Fruit fly (Drosophila melanogaster) whole organism, embryonic: ENCODE measurements around the gene CheB38b.

ENCODE experiments used
- Bteb2 ChIP-seq: fragments of 200-800 bp; sonication (Bioruptor generic); optimal IDR thresholded peaks from 2 replicates; lab custom pipeline; 2016; ENCODE audit warnings: missing biosample characterization, missing genetic modification characterization
- C15 ChIP-seq: fragments of 200-800 bp; sonication (Bioruptor generic); IDR thresholded peaks from 3 replicates; pipeline ENCODE4 v1.3.6; 2022; ENCODE audit warnings: missing biosample characterization, missing genetic modification characterization
- CG10209 ChIP-seq: fragments of 200-800 bp; sonication (Bioruptor generic); optimal IDR thresholded peaks from 3 replicates; lab custom pipeline; 2017; ENCODE audit warnings: missing biosample characterization, mild to moderate bottlenecking, missing genetic modification characterization, missing genetic modification reagents
- CG11456 ChIP-seq: fragments of 200-800 bp; sonication (Bioruptor generic); IDR thresholded peaks from 3 replicates; pipeline ENCODE4 v1.3.6; 2022; ENCODE audit warnings: missing biosample characterization, missing genetic modification characterization
- CG12236 ChIP-seq: fragments of 200-800 bp; sonication (Bioruptor generic); optimal IDR thresholded peaks from 2 replicates; lab custom pipeline; 2016; ENCODE audit warnings: missing biosample characterization, missing genetic modification characterization
- CG13296 ChIP-seq: fragments of 200-800 bp; sonication (Bioruptor generic); optimal IDR thresholded peaks from 3 replicates; lab custom pipeline; 2018; ENCODE audit warnings: missing biosample characterization, mild to moderate bottlenecking, missing genetic modification characterization
- CG13894 ChIP-seq: fragments of 200-800 bp; sonication (Bioruptor generic); optimal IDR thresholded peaks from 3 replicates; lab custom pipeline; 2018; ENCODE audit warnings: missing biosample characterization, mild to moderate bottlenecking, missing genetic modification characterization, moderate library complexity
- CG15479 ChIP-seq: fragments of 200-800 bp; sonication (Bioruptor generic); optimal IDR thresholded peaks from 3 replicates; lab custom pipeline; 2019; ENCODE audit warnings: missing biosample characterization, mild to moderate bottlenecking, missing genetic modification characterization, moderate library complexity
- CG1603 ChIP-seq: fragments of 200-800 bp; sonication (Bioruptor generic); optimal IDR thresholded peaks from 2 replicates; lab custom pipeline; 2019; ENCODE audit warnings: missing biosample characterization, mild to moderate bottlenecking, missing genetic modification characterization, moderate library complexity
- CG17359 ChIP-seq: fragments of 200-800 bp; sonication (Bioruptor generic); optimal IDR thresholded peaks from 3 replicates; lab custom pipeline; 2018; ENCODE audit warnings: missing biosample characterization, mild to moderate bottlenecking, missing genetic modification characterization, moderate library complexity
- CG18476 ChIP-seq: fragments of 200-800 bp; sonication (Bioruptor generic); optimal IDR thresholded peaks from 2 replicates; lab custom pipeline; 2016; ENCODE audit warnings: missing biosample characterization, mild to moderate bottlenecking, missing genetic modification characterization
- CG34422 ChIP-seq: fragments of 200-800 bp; sonication (Bioruptor generic); IDR thresholded peaks from 3 replicates; pipeline ENCODE4 v1.3.6; 2022; ENCODE audit warnings: missing biosample characterization, missing genetic modification characterization
- CG3838 ChIP-seq: fragments of 200-800 bp; sonication (Bioruptor generic); optimal IDR thresholded peaks from 3 replicates; lab custom pipeline; 2016; ENCODE audit warnings: missing biosample characterization, missing genetic modification characterization
- CG3995 ChIP-seq: fragments of 200-800 bp; sonication (Bioruptor generic); optimal IDR thresholded peaks from 3 replicates; lab custom pipeline; 2016; ENCODE audit warnings: missing biosample characterization, missing genetic modification characterization
- CG5245 ChIP-seq: fragments of 200-800 bp; sonication (Bioruptor generic); optimal IDR thresholded peaks from 3 replicates; lab custom pipeline; 2016; ENCODE audit warnings: missing biosample characterization, missing genetic modification characterization
- CG5953 ChIP-seq: fragments of 200-800 bp; sonication (Bioruptor generic); IDR thresholded peaks from 2 replicates; pipeline ENCODE4 v1.3.6; 2022; ENCODE audit warnings: missing biosample characterization, missing genetic modification characterization
- CG6813 ChIP-seq: fragments of 200-800 bp; sonication (Bioruptor generic); optimal IDR thresholded peaks from 2 replicates; lab custom pipeline; 2017; ENCODE audit warnings: missing biosample characterization, missing genetic modification characterization, mild to moderate bottlenecking, moderate library complexity, missing genetic modification reagents
- CG7928 ChIP-seq: fragments of 200-800 bp; sonication (Bioruptor generic); optimal IDR thresholded peaks from 2 replicates; lab custom pipeline; 2017; ENCODE audit warnings: missing biosample characterization, mild to moderate bottlenecking, missing genetic modification characterization
- CG8089 ChIP-seq: fragments of 200-800 bp; sonication (Bioruptor generic); optimal IDR thresholded peaks from 3 replicates; lab custom pipeline; 2016; ENCODE audit warnings: missing biosample characterization, missing genetic modification characterization
- CoRest ChIP-seq: fragments of 200-800 bp; sonication (Bioruptor generic); optimal IDR thresholded peaks from 3 replicates; lab custom pipeline; 2018; ENCODE audit warnings: missing biosample characterization, mild to moderate bottlenecking, missing genetic modification characterization, moderate library complexity
- Dfd ChIP-seq, 2 experiments: fragments of >200 bp; optimal IDR thresholded peaks; 2 replicates each; lab custom pipeline; 2017; ENCODE audit warnings: missing biosample characterization in 2 of 2, missing genetic modification characterization in 2 of 2
- Ets97D ChIP-seq: fragments of 200-800 bp; sonication (Bioruptor generic); optimal IDR thresholded peaks from 3 replicates; lab custom pipeline; 2016; ENCODE audit warnings: missing biosample characterization, missing genetic modification characterization
- Fer2 ChIP-seq: fragments of 200-800 bp; sonication (Bioruptor generic); optimal IDR thresholded peaks from 2 replicates; lab custom pipeline; 2018; ENCODE audit warnings: missing biosample characterization, mild to moderate bottlenecking, missing genetic modification characterization, moderate library complexity
- HLHmδ ChIP-seq: fragments of 200-800 bp; sonication (Bioruptor generic); optimal IDR thresholded peaks from 2 replicates; lab custom pipeline; 2018; ENCODE audit warnings: missing biosample characterization, mild to moderate bottlenecking, missing genetic modification characterization, moderate library complexity
- Jarid2 ChIP-seq: fragments of 200-800 bp; sonication (Bioruptor generic); optimal IDR thresholded peaks from 3 replicates; lab custom pipeline; 2017; ENCODE audit warnings: mild to moderate bottlenecking, missing biosample characterization, missing genetic modification reagents, missing genetic modification characterization
- Lpt ChIP-seq: fragments of >200 bp; optimal IDR thresholded peaks from 2 replicates; lab custom pipeline; 2018; ENCODE audit warnings: missing biosample characterization, missing genetic modification characterization
- NfI ChIP-seq: fragments of 200-800 bp; sonication (Bioruptor generic); optimal IDR thresholded peaks from 3 replicates; lab custom pipeline; 2018; ENCODE audit warnings: missing biosample characterization, mild to moderate bottlenecking, missing genetic modification characterization, moderate library complexity
- PHDP ChIP-seq: fragments of 200-800 bp; sonication (Bioruptor generic); optimal IDR thresholded peaks from 3 replicates; lab custom pipeline; 2018; ENCODE audit warnings: missing biosample characterization, mild to moderate bottlenecking, missing genetic modification characterization, moderate library complexity
- Rfx ChIP-seq: fragments of 200-800 bp; sonication (Bioruptor generic); IDR thresholded peaks from 2 replicates; pipeline ENCODE4 v1.3.6; 2022; ENCODE audit warnings: missing biosample characterization, missing genetic modification characterization
- Side ChIP-seq: fragments of 200-800 bp; sonication (Bioruptor generic); optimal IDR thresholded peaks from 2 replicates; lab custom pipeline; 2016; ENCODE audit warnings: missing biosample characterization, missing genetic modification characterization
- Xrp1 ChIP-seq: fragments of 200-800 bp; sonication (Bioruptor generic); IDR thresholded peaks from 2 replicates; pipeline ENCODE4 v1.3.6; 2022; ENCODE audit warnings: missing biosample characterization, missing genetic modification characterization
- YL-1 ChIP-seq: fragments of 200-800 bp; sonication (Bioruptor generic); optimal IDR thresholded peaks from 3 replicates; lab custom pipeline; 2017; ENCODE audit warnings: missing biosample characterization, mild to moderate bottlenecking, missing genetic modification characterization
- az2 ChIP-seq: fragments of 200-800 bp; sonication (Bioruptor generic); optimal IDR thresholded peaks from 3 replicates; lab custom pipeline; 2016; ENCODE audit warnings: missing biosample characterization, missing genetic modification characterization
- crc ChIP-seq: fragments of 200-800 bp; sonication (Bioruptor generic); optimal IDR thresholded peaks from 2 replicates; lab custom pipeline; 2016; ENCODE audit warnings: missing biosample characterization, missing genetic modification characterization
- dati ChIP-seq: fragments of 200-800 bp; sonication (Bioruptor generic); IDR thresholded peaks from 2 replicates; pipeline ENCODE4 v1.3.6; 2022; ENCODE audit warnings: missing biosample characterization, missing genetic modification characterization
- dpn ChIP-seq, 2 experiments: fragments of 200-800 bp; sonication (Bioruptor generic); optimal IDR thresholded peaks; 3 replicates each; lab custom pipeline; 2016; ENCODE audit warnings: missing biosample characterization in 2 of 2, missing genetic modification characterization in 2 of 2
- en ChIP-seq: fragments of 200-800 bp; sonication (Bioruptor generic); optimal IDR thresholded peaks from 2 replicates; lab custom pipeline; 2016; ENCODE audit warnings: missing biosample characterization, missing genetic modification characterization
- esg ChIP-seq: fragments of 200-800 bp; sonication (Bioruptor generic); conservative IDR thresholded peaks from 2 replicates; pipeline ENCODE4 v1.3.6; 2022; ENCODE audit warnings: missing biosample characterization, missing genetic modification characterization
- gfzf ChIP-seq: fragments of 200-800 bp; sonication (Bioruptor generic); optimal IDR thresholded peaks from 2 replicates; lab custom pipeline; 2016; ENCODE audit warnings: missing biosample characterization, mild to moderate bottlenecking, missing genetic modification characterization, moderate library complexity
- insv ChIP-seq, 2 experiments: fragments of 200-800 bp; sonication (Bioruptor generic); optimal IDR thresholded peaks; 3 replicates each; lab custom pipeline; 2016 to 2018; ENCODE audit warnings: missing biosample characterization in 2 of 2, missing genetic modification characterization in 2 of 2
- onecut ChIP-seq: fragments of 200-800 bp; sonication (Bioruptor generic); IDR thresholded peaks from 2 replicates; pipeline ENCODE4 v1.3.6; 2022; ENCODE audit warnings: missing biosample characterization, missing genetic modification characterization
- peb ChIP-seq: fragments of 200-800 bp; sonication (Bioruptor generic); IDR thresholded peaks from 2 replicates; pipeline ENCODE4 v1.3.6; 2022; ENCODE audit warnings: missing biosample characterization, missing genetic modification characterization
- prd ChIP-seq, 3 experiments: fragments of >200 bp in 2 of 3; fragments of 200-800 bp in 1 of 3; sonication (Bioruptor generic) in 1 of 3; optimal IDR thresholded peaks in 2 of 3; IDR thresholded peaks in 1 of 3; 2 replicates in 2 of 3; 3 replicates in 1 of 3; pipeline versions ENCODE4 v1.3.6 to Lab custom; 2017 to 2022; ENCODE audit warnings: missing biosample characterization in 1 of 3, missing genetic modification characterization in 1 of 3
- pzg ChIP-seq: fragments of 200-800 bp; sonication (Bioruptor generic); optimal IDR thresholded peaks from 3 replicates; lab custom pipeline; 2018; ENCODE audit warnings: missing biosample characterization, mild to moderate bottlenecking, missing genetic modification characterization, moderate library complexity
- repo ChIP-seq: fragments of 200-800 bp; sonication (Bioruptor generic); optimal IDR thresholded peaks from 2 replicates; lab custom pipeline; 2016; ENCODE audit warnings: missing biosample characterization, missing genetic modification characterization
- salm ChIP-seq: fragments of 200-800 bp; sonication (Bioruptor generic); optimal IDR thresholded peaks from 2 replicates; lab custom pipeline; 2018; ENCODE audit warnings: missing biosample characterization, mild to moderate bottlenecking, missing genetic modification characterization
- shn ChIP-seq: fragments of 200-800 bp; sonication (Bioruptor generic); optimal IDR thresholded peaks from 3 replicates; lab custom pipeline; 2016; ENCODE audit warnings: missing biosample characterization, missing genetic modification characterization
- sqz ChIP-seq: fragments of 200-800 bp; sonication (Bioruptor generic); optimal IDR thresholded peaks from 3 replicates; lab custom pipeline; 2018; ENCODE audit warnings: missing biosample characterization, mild to moderate bottlenecking, missing genetic modification characterization
- stc ChIP-seq: fragments of 200-800 bp; sonication (Bioruptor generic); IDR thresholded peaks from 2 replicates; pipeline ENCODE4 v1.3.6; 2022; ENCODE audit warnings: missing biosample characterization, missing genetic modification characterization
- sug ChIP-seq: fragments of 200-800 bp; optimal IDR thresholded peaks from 2 replicates; lab custom pipeline; 2019; ENCODE audit warnings: missing biosample characterization, mild to moderate bottlenecking, missing genetic modification characterization, moderate library complexity
- unpg ChIP-seq: fragments of 200-800 bp; sonication (Bioruptor generic); optimal IDR thresholded peaks from 3 replicates; lab custom pipeline; 2018; ENCODE audit warnings: missing biosample characterization, mild to moderate bottlenecking, missing genetic modification characterization, moderate library complexity

CheB38b gene

dm6 chr2L:20797515-20797847 lies 19.6 kb downstream of the CheB38b start, which contains the start of gene CG9328 (continued):
- TF ChIP-seq CoRest (tag; lab: Kevin White, UChicago) (peak; percentile 37), CG17359 (peak; percentile 51), gfzf (GFP tag; lab: Kevin White, UChicago) (peak; percentile 64), CG34422 (GFP tag; lab: Robert Waterston, UW) (peak; percentile 67; the same call in 1 of the 3 replicates), HLHmδ (GFP tag; lab: Kevin White, UChicago) (peak; percentile 51), esg (GFP tag; lab: Robert Waterston, UW) (no peak), onecut (peak; percentile 51; the same call in 1 of the 2 replicates), Side (peak; percentile 27), Fer2 (no peak), dati (GFP tag; lab: Robert Waterston, UW) (no peak), YL-1 (GFP tag; lab: Kevin White, UChicago) (no peak), insv (GFP tag; optimal IDR thresholded peaks at IDR 0.05; lab: Kevin White, UChicago) (peak in 1 of 2 experiments; percentile 43), en (GFP tag; lab: Kevin White, UChicago) (no peak), CG8089 (GFP tag; lab: Kevin White, UChicago) (peak; percentile 3), CG15479 (no peak), CG12236 (GFP tag; lab: Kevin White, UChicago) (no peak), Ets97D (peak; percentile 59), peb (GFP tag; lab: Robert Waterston, UW) (no peak), Bteb2 (GFP tag; lab: Kevin White, UChicago) (no peak), CG13296 (GFP tag; lab: Kevin White, UChicago) (no peak), CG3838 (GFP tag; lab: Kevin White, UChicago) (no peak), Lpt (GFP tag; lab: Kevin White, UChicago) (no peak), sqz (GFP tag; lab: Kevin White, UChicago) (no peak), sug (tag; lab: Kevin White, UChicago) (peak; percentile 36), Jarid2 (GFP tag; lab: Kevin White, UChicago) (peak; percentile 94), az2 (no peak), PHDP (tag; lab: Kevin White, UChicago) (peak; percentile 59), CG6813 (peak; percentile 5), dpn (GFP tag; optimal IDR thresholded peaks at IDR 0.05; lab: Kevin White, UChicago) (peak; percentile 27 to 47), crc (GFP tag; lab: Kevin White, UChicago) (no peak), pzg (peak; percentile 46), repo (GFP tag; lab: Kevin White, UChicago) (peak; percentile 43), NfI (peak; percentile 3), CG3995 (GFP tag; lab: Kevin White, UChicago) (no peak), Rfx (GFP tag; lab: Robert Waterston, UW) (peak; percentile 37), salm (tag; lab: Kevin White, UChicago) (no peak), CG5953 (GFP tag; lab: Robert Waterston, UW) (no peak), Dfd (GFP tag; optimal IDR thresholded peaks at IDR 0.05; lab: Kevin White, UChicago) (no peak), CG5245 (GFP tag; lab: Kevin White, UChicago) (peak; percentile 21), CG18476 (GFP tag; lab: Kevin White, UChicago) (no peak), unpg (GFP tag; lab: Kevin White, UChicago) (peak; percentile 46), prd (optimal IDR thresholded peaks at IDR 0.05; lab: Kevin White, UChicago) (no peak), prd (GFP tag; IDR thresholded peaks at IDR 0.05; lab: Robert Waterston, UW) (peak; percentile 48; the same call in 1 of the 3 replicates), shn (peak; percentile 33), CG10209 (GFP tag; lab: Kevin White, UChicago) (peak; percentile 8), CG7928 (GFP tag; lab: Kevin White, UChicago) (no peak), C15 (GFP tag; lab: Robert Waterston, UW) (no peak), CG1603 (tag; lab: Kevin White, UChicago) (peak; percentile 55), CG11456 (GFP tag; lab: Robert Waterston, UW) (peak; percentile 29; the same call in 1 of the 3 replicates), CG13894 (tag; lab: Kevin White, UChicago) (peak; percentile 74), Xrp1 (GFP tag; lab: Robert Waterston, UW) (0 out of 2 replicates have a peak, but pooled peaks have one; percentile 60), stc (GFP tag; lab: Robert Waterston, UW) (peak; percentile 62; the same call in 1 of the 2 replicates)
